Fruit fly (Drosophila melanogaster): ENCODE measurements around the gene beta-PheRS.
A peak's percentile ranks its signal among the peaks of the same experiment; 100 is the strongest.

beta-PheRS gene

DNA sequence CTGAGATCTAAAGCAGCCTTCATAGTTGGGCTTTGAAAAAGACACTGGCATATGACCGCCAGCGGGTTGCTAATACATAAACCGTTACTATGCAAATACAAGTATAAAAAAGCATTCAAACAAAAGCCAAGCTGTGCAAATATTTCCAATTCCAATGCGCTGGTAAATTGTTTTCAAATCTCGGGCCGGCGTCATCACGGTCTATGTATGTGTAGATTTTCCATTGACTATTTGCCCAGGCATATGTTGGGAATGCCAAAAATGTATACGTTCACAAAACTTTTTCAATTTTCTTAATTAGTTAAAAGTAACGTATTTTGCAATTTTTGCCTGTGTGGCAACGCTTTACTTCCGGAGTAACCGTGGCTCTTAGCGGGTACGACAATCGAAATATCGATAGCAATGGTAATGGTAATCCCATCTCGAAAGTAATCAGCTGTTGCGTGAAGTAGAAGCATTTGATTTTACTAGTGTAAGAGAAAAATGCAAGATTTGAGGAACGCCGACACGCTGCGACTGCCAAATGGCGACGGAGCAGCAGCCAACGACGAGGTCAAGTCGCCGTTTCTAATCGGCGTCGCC lies 37.4 kb upstream of the beta-PheRS start, which contains the start of the genes CG34290 and Uck (continued):
- TF ChIP-seq corto (GFP tag; optimal IDR thresholded peaks at IDR 0.05) (no peak), exex (tag; optimal IDR thresholded peaks at IDR 0.05) (peak; percentile 69), jing (GFP tag; optimal IDR thresholded peaks at IDR 0.05) (peak; percentile 47), CG4282 (GFP tag; optimal IDR thresholded peaks at IDR 0.05) (peak; percentile 65), CG10267 (tag; optimal IDR thresholded peaks at IDR 0.05) (peak; percentile 71), CG11696 (GFP tag; IDR thresholded peaks at IDR 0.05) (no peak), CG12299 (tag; optimal IDR thresholded peaks at IDR 0.05) (peak; percentile 59), CG9727 (GFP tag; optimal IDR thresholded peaks at IDR 0.05) (peak; percentile 74), CG12769 (tag; optimal IDR thresholded peaks at IDR 0.05) (peak; percentile 75), CG7271 (tag; optimal IDR thresholded peaks at IDR 0.05) (peak; percentile 64), scrt (GFP tag; optimal IDR thresholded peaks at IDR 0.05) (peak; percentile 85), ssp (GFP tag; IDR thresholded peaks at IDR 0.05) (peak; percentile 38; the same call in 1 of the 2 replicates), CG10979 (tag; optimal IDR thresholded peaks at IDR 0.05) (peak; percentile 58), Pdp1 (GFP tag; optimal IDR thresholded peaks at IDR 0.05) (peak in 1 of 2 experiments; percentile 76), Ravus (GFP tag; IDR thresholded peaks at IDR 0.05) (no peak), Drgx (GFP tag; IDR thresholded peaks at IDR 0.05) (no peak), Eip74EF (GFP tag; optimal IDR thresholded peaks at IDR 0.05) (peak in 1 of 2 experiments; percentile 73), B-H1 (GFP tag; IDR thresholded peaks at IDR 0.05) (peak; percentile 35; the same call in 1 of the 3 replicates), dpn (GFP tag; optimal IDR thresholded peaks at IDR 0.05) (peak; percentile 56 to 74), Kr (GFP tag; optimal IDR thresholded peaks at IDR 0.05) (no peak), Trl (optimal IDR thresholded peaks at IDR 0.05) (no peak), Trl (GFP tag; optimal IDR thresholded peaks at IDR 0.05) (peak; percentile 84)

dm6 chr3R:24287157-24287556 lies 34.7 kb upstream of the beta-PheRS start:
- TF ChIP-seq CG14965 (GFP tag; optimal IDR thresholded peaks at IDR 0.05; ENCODE audit: borderline replicate concordance) (no peak), Ets65A (GFP tag) (peak; percentile 68), Fer2 (tag; optimal IDR thresholded peaks at IDR 0.05) (no peak), so (GFP tag; IDR thresholded peaks at IDR 0.05) (no peak), jing (GFP tag; optimal IDR thresholded peaks at IDR 0.05) (no peak), nom (GFP tag; optimal IDR thresholded peaks at IDR 0.05) (peak; percentile 38)

DNA sequence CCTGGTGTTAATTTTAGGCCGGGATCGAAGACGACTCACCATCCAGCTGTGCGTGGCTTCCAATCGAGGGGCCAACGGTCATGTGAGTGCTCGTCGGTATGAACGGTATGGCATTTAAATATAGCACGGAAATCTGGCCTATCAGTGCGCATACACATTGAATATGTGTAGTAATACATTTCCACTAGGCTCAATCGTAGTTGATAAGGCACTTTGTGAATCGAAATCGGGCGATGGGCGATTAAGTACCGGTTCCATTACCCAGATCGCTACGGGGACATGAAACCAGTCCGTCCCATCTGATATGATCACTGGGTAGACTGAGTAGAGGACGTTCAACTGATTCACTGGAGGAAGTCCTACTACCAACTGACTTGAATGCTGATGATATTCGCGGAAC lies 32.9 kb upstream of the beta-PheRS start:
- peak; percentile 35 for TF ChIP-seq CG15514 (GFP tag; optimal IDR thresholded peaks at IDR 0.05)
- no peak for TF ChIP-seq stc (GFP tag; IDR thresholded peaks at IDR 0.05)
- TF ChIP-seq sug (tag; optimal IDR thresholded peaks at IDR 0.05), result peak; percentile 53
- TF ChIP-seq seq (GFP tag; IDR thresholded peaks at IDR 0.05), result no peak
- TF ChIP-seq Elba2 (GFP tag; optimal IDR thresholded peaks at IDR 0.05), result no peak
- TF ChIP-seq Six4 (GFP tag; optimal IDR thresholded peaks at IDR 0.05), result no peak
- TF ChIP-seq chm (GFP tag; IDR thresholded peaks at IDR 0.05), result no peak
- TF ChIP-seq nom (GFP tag; optimal IDR thresholded peaks at IDR 0.05), result peak; percentile 23
- TF ChIP-seq CG12299 (tag; optimal IDR thresholded peaks at IDR 0.05), result no peak

dm6 chr3R:24284164-24284563 lies 31.7 kb upstream of the beta-PheRS start:
- TF ChIP-seq sens (GFP tag), result peak; percentile 75
- no peak for TF ChIP-seq sim (GFP tag; IDR thresholded peaks at IDR 0.05)
- TF ChIP-seq Blimp-1 (GFP tag; optimal IDR thresholded peaks at IDR 0.05), result peak; percentile 71
- peak; percentile 11 for TF ChIP-seq Ets65A (GFP tag)
- peak; percentile 55 for TF ChIP-seq twi (tag; optimal IDR thresholded peaks at IDR 0.05)
- no peak for TF ChIP-seq prd (optimal IDR thresholded peaks at IDR 0.05)
- no peak for TF ChIP-seq prd (GFP tag; IDR thresholded peaks at IDR 0.05)

All from whole organism, embryonic.